Fruit fly (Drosophila melanogaster) whole organism, embryonic: ENCODE measurements around the gene CG4968.

Source experiments
- Ada2b ChIP-seq: fragments of 200-800 bp; sonication (Bioruptor generic); IDR thresholded peaks from 2 replicates; pipeline ENCODE4 v1.3.6; 2022; ENCODE audit warnings: missing biosample characterization, missing genetic modification characterization
- Asciz ChIP-seq: fragments of 200-800 bp; sonication (Bioruptor generic); optimal IDR thresholded peaks from 2 replicates; lab custom pipeline; 2017; ENCODE audit warnings: missing biosample characterization, mild to moderate bottlenecking, missing genetic modification characterization, missing genetic modification reagents
- CG10267 ChIP-seq: fragments of 200-800 bp; sonication (Bioruptor generic); optimal IDR thresholded peaks from 2 replicates; lab custom pipeline; 2018; ENCODE audit warnings: missing biosample characterization, mild to moderate bottlenecking, missing genetic modification characterization, moderate library complexity
- CG10431 ChIP-seq: fragments of 200-800 bp; sonication (Bioruptor generic); optimal IDR thresholded peaks from 3 replicates; lab custom pipeline; 2018; ENCODE audit warnings: missing biosample characterization, mild to moderate bottlenecking, missing genetic modification characterization
- CG11247 ChIP-seq: fragments of 200-800 bp; sonication (Bioruptor generic); IDR thresholded peaks from 2 replicates; pipeline ENCODE4 v1.3.6; 2022; ENCODE audit warnings: missing biosample characterization, missing genetic modification characterization
- CG11398 ChIP-seq: fragments of 200-800 bp; sonication (Bioruptor generic); optimal IDR thresholded peaks from 2 replicates; lab custom pipeline; 2016; ENCODE audit warnings: missing biosample characterization, missing genetic modification characterization
- CG13624 ChIP-seq: fragments of 200-800 bp; sonication (Bioruptor generic); optimal IDR thresholded peaks from 2 replicates; lab custom pipeline; 2016; ENCODE audit warnings: missing biosample characterization, missing genetic modification characterization
- CG13775 ChIP-seq: fragments of 200-800 bp; sonication (Bioruptor generic); optimal IDR thresholded peaks from 3 replicates; lab custom pipeline; 2017; ENCODE audit warnings: missing biosample characterization, mild to moderate bottlenecking, missing genetic modification characterization
- CG14014 ChIP-seq: fragments of 200-800 bp; sonication (Bioruptor generic); IDR thresholded peaks from 2 replicates; pipeline ENCODE4 v1.3.6; 2022; ENCODE audit warnings: missing biosample characterization, missing genetic modification characterization
- CG14441 ChIP-seq: fragments of 200-800 bp; sonication (Bioruptor generic); IDR thresholded peaks from 2 replicates; pipeline ENCODE4 v1.3.6; 2022; ENCODE audit warnings: missing biosample characterization, missing genetic modification characterization
- CG15601 ChIP-seq: fragments of 200-800 bp; sonication (Bioruptor generic); optimal IDR thresholded peaks from 3 replicates; lab custom pipeline; 2019; ENCODE audit warnings: missing biosample characterization, mild to moderate bottlenecking, missing genetic modification characterization, moderate library complexity
- CG15696 ChIP-seq: fragments of 200-800 bp; sonication (Bioruptor generic); optimal IDR thresholded peaks from 2 replicates; lab custom pipeline; 2019; ENCODE audit warnings: missing biosample characterization, mild to moderate bottlenecking, missing genetic modification characterization, moderate library complexity
- CG17328 ChIP-seq: fragments of 200-800 bp; sonication (Bioruptor generic); IDR thresholded peaks from 2 replicates; pipeline ENCODE4 v1.3.6; 2022; ENCODE audit warnings: missing biosample characterization, missing genetic modification characterization
- CG17829 ChIP-seq: fragments of 200-800 bp; optimal IDR thresholded peaks from 2 replicates; lab custom pipeline; 2019; ENCODE audit warnings: missing biosample characterization, mild to moderate bottlenecking, missing genetic modification characterization, moderate library complexity
- CG18764 ChIP-seq: fragments of 200-800 bp; sonication (Bioruptor generic); optimal IDR thresholded peaks from 3 replicates; lab custom pipeline; 2016; ENCODE audit warnings: missing biosample characterization, missing genetic modification characterization
- CG2202 ChIP-seq: fragments of 200-800 bp; sonication (Bioruptor generic); optimal IDR thresholded peaks from 2 replicates; lab custom pipeline; 2018; ENCODE audit warnings: missing biosample characterization, mild to moderate bottlenecking, missing genetic modification characterization
- CG2712 ChIP-seq: fragments of 200-800 bp; optimal IDR thresholded peaks from 3 replicates; lab custom pipeline; 2019; ENCODE audit warnings: missing biosample characterization, mild to moderate bottlenecking, missing genetic modification characterization, moderate library complexity
- CG4617 ChIP-seq: fragments of 200-800 bp; sonication (Bioruptor generic); optimal IDR thresholded peaks from 3 replicates; lab custom pipeline; 2016; ENCODE audit warnings: missing biosample characterization, missing genetic modification characterization, borderline replicate concordance
- CG4820 ChIP-seq: fragments of 200-800 bp; sonication (Bioruptor generic); optimal IDR thresholded peaks from 3 replicates; lab custom pipeline; 2016; ENCODE audit warnings: missing biosample characterization, missing genetic modification characterization
- CG6254 ChIP-seq: fragments of 200-800 bp; sonication (Bioruptor generic); optimal IDR thresholded peaks from 3 replicates; lab custom pipeline; 2017; ENCODE audit warnings: mild to moderate bottlenecking, missing biosample characterization, missing genetic modification reagents, missing genetic modification characterization
- CG6689 ChIP-seq: fragments of 200-800 bp; sonication (Bioruptor generic); IDR thresholded peaks from 2 replicates; pipeline ENCODE4 v1.3.6; 2022; ENCODE audit warnings: missing biosample characterization, missing genetic modification characterization
- CG7271 ChIP-seq: fragments of 200-800 bp; sonication (Bioruptor generic); optimal IDR thresholded peaks from 2 replicates; lab custom pipeline; 2018; ENCODE audit warnings: missing biosample characterization, mild to moderate bottlenecking, missing genetic modification characterization, moderate library complexity
- CG8388 ChIP-seq: fragments of 200-800 bp; sonication (Bioruptor generic); optimal IDR thresholded peaks from 2 replicates; lab custom pipeline; 2019; ENCODE audit warnings: missing biosample characterization, mild to moderate bottlenecking, missing genetic modification characterization, moderate library complexity
- CG9437 ChIP-seq: fragments of 200-800 bp; sonication (Bioruptor generic); optimal IDR thresholded peaks from 2 replicates; lab custom pipeline; 2018; ENCODE audit warnings: missing biosample characterization, mild to moderate bottlenecking, missing genetic modification characterization
- CG9932 ChIP-seq: fragments of 200-800 bp; sonication (Bioruptor generic); IDR thresholded peaks from 2 replicates; pipeline ENCODE4 v1.3.6; 2022; ENCODE audit warnings: missing biosample characterization, missing genetic modification characterization
- D ChIP-seq, 2 experiments: fragments of 200-800 bp in 1 of 2; fragments of >200 bp in 1 of 2; sonication (Bioruptor generic) in 1 of 2; optimal IDR thresholded peaks; 2 replicates in 1 of 2; 3 replicates in 1 of 2; lab custom pipeline; 2017; ENCODE audit warnings: mild to moderate bottlenecking in 1 of 2, missing biosample characterization in 1 of 2, missing genetic modification characterization in 1 of 2, missing genetic modification reagents in 1 of 2
- Ets65A ChIP-seq: fragments of 200-800 bp; sonication (Bioruptor generic); peaks from one replicate; lab custom pipeline; 2016; ENCODE audit warnings: missing biosample characterization, missing genetic modification characterization
- Ets97D ChIP-seq: fragments of 200-800 bp; sonication (Bioruptor generic); optimal IDR thresholded peaks from 3 replicates; lab custom pipeline; 2016; ENCODE audit warnings: missing biosample characterization, missing genetic modification characterization
- Hr3 ChIP-seq: fragments of 200-800 bp; sonication (Bioruptor generic); optimal IDR thresholded peaks from 3 replicates; lab custom pipeline; 2016; ENCODE audit warnings: missing biosample characterization, missing genetic modification characterization
- Pdp1 ChIP-seq, 2 experiments: fragments of 200-800 bp; sonication (Bioruptor generic); optimal IDR thresholded peaks; 3 replicates each; lab custom pipeline; 2016; ENCODE audit warnings: missing biosample characterization in 2 of 2, missing genetic modification characterization in 2 of 2, mild to moderate bottlenecking in 1 of 2, moderate library complexity in 1 of 2
- Sox100B ChIP-seq: fragments of 200-800 bp; sonication (Bioruptor generic); optimal IDR thresholded peaks from 3 replicates; lab custom pipeline; 2018; ENCODE audit warnings: missing biosample characterization, mild to moderate bottlenecking, missing genetic modification characterization
- Spps ChIP-seq: fragments of 200-800 bp; sonication (Bioruptor generic); optimal IDR thresholded peaks from 2 replicates; lab custom pipeline; 2018; ENCODE audit warnings: missing biosample characterization, mild to moderate bottlenecking, missing genetic modification characterization
- aop ChIP-seq: fragments of 200-800 bp; sonication (Bioruptor generic); IDR thresholded peaks from 2 replicates; pipeline ENCODE4 v1.3.6; 2022; ENCODE audit warnings: missing biosample characterization, missing genetic modification characterization
- az2 ChIP-seq: fragments of 200-800 bp; sonication (Bioruptor generic); optimal IDR thresholded peaks from 3 replicates; lab custom pipeline; 2016; ENCODE audit warnings: missing biosample characterization, missing genetic modification characterization
- bsh ChIP-seq, 2 experiments: fragments of 200-800 bp; sonication (Bioruptor generic); optimal IDR thresholded peaks; 2 replicates each; lab custom pipeline; 2017 to 2018; ENCODE audit warnings: mild to moderate bottlenecking in 2 of 2, missing biosample characterization in 2 of 2, missing genetic modification characterization in 2 of 2, moderate library complexity in 1 of 2
- chinmo ChIP-seq: fragments of 200-800 bp; sonication (Bioruptor generic); IDR thresholded peaks from 4 replicates; pipeline ENCODE4 v1.3.6; 2022; ENCODE audit warnings: missing biosample characterization, missing genetic modification characterization; ENCODE audit not compliant: partially characterized antibody
- dati ChIP-seq: fragments of 200-800 bp; sonication (Bioruptor generic); IDR thresholded peaks from 2 replicates; pipeline ENCODE4 v1.3.6; 2022; ENCODE audit warnings: missing biosample characterization, missing genetic modification characterization
- dm ChIP-seq: fragments of 200-800 bp; sonication (Bioruptor generic); optimal IDR thresholded peaks from 3 replicates; lab custom pipeline; 2016; ENCODE audit warnings: missing biosample characterization, missing genetic modification characterization
- dpn ChIP-seq, 2 experiments: fragments of 200-800 bp; sonication (Bioruptor generic); optimal IDR thresholded peaks; 3 replicates each; lab custom pipeline; 2016; ENCODE audit warnings: missing biosample characterization in 2 of 2, missing genetic modification characterization in 2 of 2
- gce ChIP-seq: fragments of 200-800 bp; sonication (Bioruptor generic); IDR thresholded peaks from 3 replicates; pipeline ENCODE4 v1.3.6; 2022; ENCODE audit warnings: missing biosample characterization, missing genetic modification characterization
- kah ChIP-seq: fragments of 200-800 bp; sonication (Bioruptor generic); optimal IDR thresholded peaks from 2 replicates; lab custom pipeline; 2018; ENCODE audit warnings: missing biosample characterization, mild to moderate bottlenecking, missing genetic modification characterization
- ken ChIP-seq: fragments of 200-800 bp; sonication (Bioruptor generic); IDR thresholded peaks from 3 replicates; pipeline ENCODE4 v1.3.6; 2022; ENCODE audit warnings: missing biosample characterization, missing genetic modification characterization
- mirr ChIP-seq: fragments of 200-800 bp; sonication (Bioruptor generic); optimal IDR thresholded peaks from 3 replicates; lab custom pipeline; 2018; ENCODE audit warnings: missing biosample characterization, mild to moderate bottlenecking, missing genetic modification characterization
- nerfin-1 ChIP-seq: fragments of 200-800 bp; sonication (Bioruptor generic); optimal IDR thresholded peaks from 3 replicates; lab custom pipeline; 2019; ENCODE audit warnings: missing biosample characterization, mild to moderate bottlenecking, missing genetic modification characterization, moderate library complexity
- nom ChIP-seq: fragments of 200-800 bp; sonication (Bioruptor generic); optimal IDR thresholded peaks from 2 replicates; lab custom pipeline; 2017; ENCODE audit warnings: missing biosample characterization, missing genetic modification characterization, mild to moderate bottlenecking, moderate library complexity, missing genetic modification reagents
- ro ChIP-seq: fragments of 200-800 bp; sonication (Bioruptor generic); IDR thresholded peaks from 2 replicates; pipeline ENCODE4 v1.3.6; 2022; ENCODE audit warnings: missing biosample characterization, missing genetic modification characterization
- sisA ChIP-seq: fragments of 200-800 bp; sonication (Bioruptor generic); IDR thresholded peaks from 2 replicates; pipeline ENCODE4 v1.3.6; 2022; ENCODE audit warnings: missing biosample characterization, missing genetic modification characterization
- slbo ChIP-seq: fragments of 200-800 bp; sonication (Bioruptor generic); IDR thresholded peaks from 2 replicates; pipeline ENCODE4 v1.3.6; 2022; ENCODE audit warnings: missing biosample characterization, missing genetic modification characterization
- tna ChIP-seq: fragments of 200-800 bp; sonication (Bioruptor generic); IDR thresholded peaks from 2 replicates; pipeline ENCODE4 v1.3.6; 2022; ENCODE audit warnings: missing biosample characterization, missing genetic modification characterization; ENCODE audit not compliant: partially characterized antibody

The CG4968 gene

DNA sequence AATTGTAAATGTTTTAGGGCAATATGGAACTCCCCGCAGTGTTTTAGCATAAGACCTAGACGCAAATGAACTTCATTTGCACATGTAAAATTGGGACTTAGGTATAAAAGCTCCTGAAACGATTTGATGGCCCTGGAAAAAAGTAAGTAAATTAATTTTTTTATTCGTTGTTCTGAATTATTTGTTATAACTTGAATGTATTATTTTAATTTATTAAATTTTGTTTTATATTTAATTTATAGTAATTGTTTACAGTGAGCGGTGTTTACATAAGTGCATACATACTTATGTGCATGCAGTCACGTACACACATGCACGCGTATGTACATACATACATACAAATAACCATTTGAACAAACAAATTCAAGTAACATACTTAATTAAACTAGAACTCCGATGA lies 30.3 kb upstream of the CG4968 start (continued):
- TF ChIP-seq CG6254 (GFP tag; lab: Kevin White, UChicago) (peak; percentile 69), nom (GFP tag; lab: Kevin White, UChicago) (peak; percentile 38), CG7271 (peak; percentile 41), CG15696 (tag; lab: Kevin White, UChicago) (peak; percentile 13), kah (peak; percentile 44), CG11247 (no peak), CG18764 (GFP tag; lab: Kevin White, UChicago) (peak; percentile 5), CG10267 (tag; lab: Kevin White, UChicago) (peak; percentile 57), CG10431 (GFP tag; lab: Kevin White, UChicago) (peak; percentile 34), CG2202 (no peak), CG15601 (tag; lab: Kevin White, UChicago) (peak; percentile 18), Spps (tag; lab: Kevin White, UChicago) (peak; percentile 54), CG8388 (GFP tag; lab: Kevin White, UChicago) (peak; percentile 46), CG17829 (peak; percentile 69), Asciz (GFP tag; lab: Kevin White, UChicago) (peak; percentile 75), Pdp1 (GFP tag; optimal IDR thresholded peaks at IDR 0.05; lab: Kevin White, UChicago) (peak in 1 of 2 experiments; percentile 60), nerfin-1 (tag; lab: Kevin White, UChicago) (peak; percentile 42), CG13775 (GFP tag; lab: Kevin White, UChicago) (peak; percentile 45), CG4820 (GFP tag; lab: Kevin White, UChicago) (peak; percentile 41), az2 (GFP tag; lab: Kevin White, UChicago) (peak; percentile 23), D (optimal IDR thresholded peaks at IDR 0.05; lab: Kevin White, UChicago) (no peak), D (GFP tag; optimal IDR thresholded peaks at IDR 0.05; lab: Kevin White, UChicago) (peak; percentile 61), CG17328 (GFP tag; lab: Robert Waterston, UW) (0 out of 2 replicates have a peak, but pooled peaks have one; percentile 31), Sox100B (GFP tag; lab: Kevin White, UChicago) (peak; percentile 63), CG2712 (tag; lab: Kevin White, UChicago) (peak; percentile 78), Hr3 (GFP tag; lab: Kevin White, UChicago) (no peak), ro (GFP tag; lab: Robert Waterston, UW) (no peak), CG9437 (peak; percentile 6)

DNA sequence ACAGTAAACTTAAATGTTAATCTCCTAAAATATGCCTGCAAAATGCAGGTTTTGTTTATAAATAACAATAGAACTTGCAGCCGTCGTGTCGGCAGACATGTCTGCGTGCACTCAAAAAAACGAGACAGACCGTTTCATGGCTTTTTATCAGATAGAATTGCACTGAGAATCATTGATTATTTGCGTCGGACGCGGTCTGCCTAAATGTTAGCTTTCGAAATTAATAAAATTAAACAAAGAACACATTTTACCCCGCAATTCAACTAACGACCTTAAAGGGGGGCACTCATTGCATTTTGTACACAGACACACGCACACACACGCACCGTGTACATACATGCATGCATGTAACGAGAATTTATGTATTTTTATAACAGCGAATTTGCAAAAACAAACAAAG lies 29.9 kb upstream of the CG4968 start:
- TF ChIP-seq dm: peak; percentile 5
- no peak for TF ChIP-seq CG10267 (tag; lab: Kevin White, UChicago)
- no peak for TF ChIP-seq Ets97D
- TF ChIP-seq CG13775 (GFP tag; lab: Kevin White, UChicago): peak; percentile 31
- TF ChIP-seq sisA (GFP tag; lab: Robert Waterston, UW): no peak
- 0 out of 2 replicates have a peak, but pooled peaks have one; percentile 43 for TF ChIP-seq Ada2b (GFP tag; lab: Robert Waterston, UW)
- no peak for TF ChIP-seq mirr (GFP tag; lab: Kevin White, UChicago)
- 0 out of 2 replicates have a peak, but pooled peaks have one; percentile 8 for TF ChIP-seq dati (GFP tag; lab: Robert Waterston, UW)
- TF ChIP-seq dpn (GFP tag; optimal IDR thresholded peaks at IDR 0.05; lab: Kevin White, UChicago): peak; percentile 5 to 22
- no peak for TF ChIP-seq tna (GFP tag; lab: Robert Waterston, UW)
- no peak for TF ChIP-seq aop (GFP tag; lab: Robert Waterston, UW)
- peak; percentile 41; the same call in 1 of the 2 replicates for TF ChIP-seq CG14441 (GFP tag; lab: Robert Waterston, UW)
- TF ChIP-seq slbo: no peak
- peak; percentile 53 for TF ChIP-seq Ets65A (GFP tag; lab: Kevin White, UChicago)
- TF ChIP-seq chinmo: no peak; the same call in 3 of the 4 replicates
- peak; percentile 25 for TF ChIP-seq CG4820 (GFP tag; lab: Kevin White, UChicago)
- TF ChIP-seq CG14014 (GFP tag; lab: Robert Waterston, UW): peak; percentile 28; the same call in 1 of the 2 replicates
- TF ChIP-seq CG11398 (GFP tag; lab: Kevin White, UChicago): no peak
- TF ChIP-seq CG13624: peak; percentile 33
- peak; percentile 19; the same call in 1 of the 2 replicates for TF ChIP-seq CG6689 (GFP tag; lab: Robert Waterston, UW)
- peak; percentile 9 to 22 for TF ChIP-seq bsh (GFP tag; optimal IDR thresholded peaks at IDR 0.05; lab: Kevin White, UChicago)
- TF ChIP-seq CG9932 (GFP tag; lab: Robert Waterston, UW): no peak
- 0 out of 3 replicates have a peak, but pooled peaks have one; percentile 19 for TF ChIP-seq gce
- 0 out of 3 replicates have a peak, but pooled peaks have one; percentile 46 for TF ChIP-seq ken (GFP tag; lab: Robert Waterston, UW)
- peak; percentile 0 for TF ChIP-seq CG4617 (GFP tag; lab: Kevin White, UChicago)
